Worm (Caenorhabditis elegans) whole organism, early embryonic: Measurements from ENCODE around the gene clec-4.

Experiments used
- B0310.2 ChIP-seq: sonication (generic microtip); optimal IDR thresholded peaks from 2 replicates; lab custom pipeline; 2016; ENCODE audit warnings: mild to moderate bottlenecking, missing genetic modification characterization, missing compliant biosample characterization
- F13C5.2 ChIP-seq: sonication (generic microtip); optimal IDR thresholded peaks from 2 replicates; lab custom pipeline; 2017; ENCODE audit warnings: mild to moderate bottlenecking, missing genetic modification characterization, inconsistent platforms, missing compliant biosample characterization
- aly-1 ChIP-seq: sonication (generic microtip); optimal IDR thresholded peaks from 2 replicates; lab custom pipeline; 2016; ENCODE audit warnings: missing genetic modification characterization, missing compliant biosample characterization
- ama-1 ChIP-seq: fragments of 150-350 bp; optimal IDR thresholded peaks from 2 replicates; lab custom pipeline; 2014
- ceh-13 ChIP-seq: fragments of 200-800 bp; sonication (Bioruptor generic); optimal IDR thresholded peaks from 2 replicates; lab custom pipeline; 2018; ENCODE audit warnings: mild to moderate bottlenecking, missing genetic modification characterization, missing compliant biosample characterization
- ceh-36 ChIP-seq: sonication (generic microtip); optimal IDR thresholded peaks from 2 replicates; lab custom pipeline; 2016; ENCODE audit warnings: missing genetic modification characterization, inconsistent platforms, missing compliant biosample characterization
- ets-7 ChIP-seq: sonication (generic microtip); optimal IDR thresholded peaks from 2 replicates; lab custom pipeline; 2016; ENCODE audit warnings: missing genotype, missing genetic modification characterization, missing compliant biosample characterization
- flt-1 ChIP-seq: fragments of 200-800 bp; sonication (Bioruptor generic); IDR thresholded peaks from 2 replicates; pipeline ENCODE4 v1.3.6; 2022; ENCODE audit warnings: missing genetic modification characterization, missing compliant biosample characterization
- hmbx-1 ChIP-seq: sonication (generic microtip); optimal IDR thresholded peaks from 2 replicates; lab custom pipeline; 2016; ENCODE audit warnings: mild to moderate bottlenecking, missing genetic modification characterization, missing compliant biosample characterization
- hmg-4 ChIP-seq: fragments of 200-800 bp; sonication (Bioruptor generic); optimal IDR thresholded peaks from 2 replicates; lab custom pipeline; 2018; ENCODE audit warnings: mild to moderate bottlenecking, missing genetic modification characterization, missing compliant biosample characterization
- hnd-1 ChIP-seq: sonication (generic microtip); optimal IDR thresholded peaks from 2 replicates; lab custom pipeline; 2016; ENCODE audit warnings: missing genetic modification characterization, missing compliant biosample characterization
- pes-1 ChIP-seq: fragments of 200-800 bp; sonication (Bioruptor generic); IDR thresholded peaks from 2 replicates; pipeline ENCODE4 v1.3.6; 2022; ENCODE audit warnings: missing genetic modification reagents, missing genetic modification characterization, missing compliant biosample characterization
- scrt-1 ChIP-seq: fragments of 200-800 bp; sonication (Bioruptor generic); IDR thresholded peaks from 2 replicates; pipeline ENCODE4 v1.3.6; 2022; ENCODE audit warnings: missing genetic modification characterization, missing compliant biosample characterization
- sea-1 ChIP-seq: fragments of 200-800 bp; sonication (Bioruptor generic); conservative IDR thresholded peaks from 2 replicates; pipeline ENCODE4 v1.3.6; 2022; ENCODE audit warnings: missing genetic modification characterization, missing compliant biosample characterization
- tbx-11 ChIP-seq: fragments of 200-800 bp; sonication (Bioruptor generic); IDR thresholded peaks from 2 replicates; pipeline ENCODE4 v1.3.6; 2022; ENCODE audit warnings: missing genetic modification characterization, missing compliant biosample characterization
- tbx-37 ChIP-seq: fragments of 200-800 bp; sonication (Bioruptor generic); conservative IDR thresholded peaks from 2 replicates; pipeline ENCODE4 v1.3.6; 2022; ENCODE audit warnings: missing genetic modification reagents, missing genetic modification characterization, missing compliant biosample characterization
- tra-4 ChIP-seq: sonication (generic microtip); optimal IDR thresholded peaks from 2 replicates; lab custom pipeline; 2017; ENCODE audit warnings: missing genetic modification characterization, missing compliant biosample characterization

The clec-4 gene

ce11 chrII:12622843-12623242 lies 41.9 kb upstream of the clec-4 start:
- TF ChIP-seq ets-7 (tag; lab: Kevin White, UChicago) (no peak), flt-1 (GFP tag; lab: Robert Waterston, UW) (no peak), B0310.2 (no peak), hmg-4 (GFP tag; lab: Kevin White, UChicago) (no peak), sea-1 (GFP tag; lab: Robert Waterston, UW) (no peak), ama-1 (lab: Kevin White, UChicago) (no peak), aly-1 (no peak), F13C5.2 (tag; lab: Kevin White, UChicago) (no peak), tra-4 (tag; lab: Kevin White, UChicago) (no peak), tbx-37 (GFP tag; lab: Robert Waterston, UW) (no peak), hnd-1 (no peak), hmbx-1 (tag; lab: Kevin White, UChicago) (no peak), pes-1 (GFP tag; lab: Robert Waterston, UW) (no peak), scrt-1 (GFP tag; lab: Robert Waterston, UW) (no peak), ceh-36 (tag; lab: Kevin White, UChicago) (no peak), tbx-11 (GFP tag; lab: Robert Waterston, UW) (no peak)

ce11 chrII:12621908-12622566 lies 41.1 kb upstream of the clec-4 start, which contains the start of gene nspe-8:
Gene nspe-8 (minus strand): TSS chrII:12621958.
- no peak for TF ChIP-seq aly-1
- no peak for TF ChIP-seq ama-1 (lab: Kevin White, UChicago)
- TF ChIP-seq F13C5.2 (tag; lab: Kevin White, UChicago): no peak
- no peak for TF ChIP-seq B0310.2
- TF ChIP-seq hmg-4 (GFP tag; lab: Kevin White, UChicago): no peak
- TF ChIP-seq ceh-36 (tag; lab: Kevin White, UChicago): no peak
- no peak for TF ChIP-seq flt-1 (GFP tag; lab: Robert Waterston, UW)
- TF ChIP-seq pes-1 (GFP tag; lab: Robert Waterston, UW): no peak
- TF ChIP-seq ets-7 (tag; lab: Kevin White, UChicago): no peak
- TF ChIP-seq sea-1 (GFP tag; lab: Robert Waterston, UW): no peak
- TF ChIP-seq hnd-1: no peak

ce11 chrII:12620764-12621163 lies 39.9 kb upstream of the clec-4 start, which contains the start of gene nspe-1:
Gene nspe-1 (minus strand): TSS chrII:12620864.
- no peak for TF ChIP-seq ets-7 (tag; lab: Kevin White, UChicago)
- no peak for TF ChIP-seq F13C5.2 (tag; lab: Kevin White, UChicago)
- no peak for TF ChIP-seq ceh-36 (tag; lab: Kevin White, UChicago)
- no peak for TF ChIP-seq tra-4 (tag; lab: Kevin White, UChicago)
- TF ChIP-seq hnd-1: no peak
- no peak for TF ChIP-seq aly-1
- no peak for TF ChIP-seq hmg-4 (GFP tag; lab: Kevin White, UChicago)
- no peak for TF ChIP-seq hmbx-1 (tag; lab: Kevin White, UChicago)

- TF ChIP-seq ceh-13 (GFP tag; lab: Kevin White, UChicago) (no peak), flt-1 (GFP tag; lab: Robert Waterston, UW) (no peak), aly-1 (no peak), tbx-11 (GFP tag; lab: Robert Waterston, UW) (no peak), sea-1 (GFP tag; lab: Robert Waterston, UW) (no peak), scrt-1 (GFP tag; lab: Robert Waterston, UW) (no peak), F13C5.2 (tag; lab: Kevin White, UChicago) (no peak), hmbx-1 (tag; lab: Kevin White, UChicago) (no peak), ceh-36 (tag; lab: Kevin White, UChicago) (no peak), tbx-37 (GFP tag; lab: Robert Waterston, UW) (no peak), ama-1 (lab: Kevin White, UChicago) (no peak), ets-7 (tag; lab: Kevin White, UChicago) (no peak), hmg-4 (GFP tag; lab: Kevin White, UChicago) (no peak), B0310.2 (no peak), pes-1 (GFP tag; lab: Robert Waterston, UW) (no peak), hnd-1 (no peak), tra-4 (tag; lab: Kevin White, UChicago) (no peak)
These were observed 38.4 kb upstream of the clec-4 start, which contains the start of gene nspe-2 for ce11 chrII:12619288-12619687. Gene nspe-2 (minus strand): TSS chrII:12619388.

ce11 chrII:12617586-12617985 lies 36.7 kb upstream of the clec-4 start, which contains the start of gene nspe-3:
Gene nspe-3 (plus strand): TSS chrII:12617886.
- TF ChIP-seq ceh-13 (GFP tag; lab: Kevin White, UChicago) (no peak), aly-1 (no peak), scrt-1 (GFP tag; lab: Robert Waterston, UW) (no peak), flt-1 (GFP tag; lab: Robert Waterston, UW) (no peak), hmg-4 (GFP tag; lab: Kevin White, UChicago) (no peak), tbx-11 (GFP tag; lab: Robert Waterston, UW) (no peak), tra-4 (tag; lab: Kevin White, UChicago) (no peak)

ce11 chrII:12616081-12616480 lies 35.2 kb upstream of the clec-4 start, which contains the start of gene nspe-6:
Gene nspe-6 (minus strand): TSS chrII:12616181.
- no peak for TF ChIP-seq ceh-13 (GFP tag; lab: Kevin White, UChicago)
- TF ChIP-seq aly-1: no peak
- no peak for TF ChIP-seq ets-7 (tag; lab: Kevin White, UChicago)
- no peak for TF ChIP-seq hnd-1
- TF ChIP-seq F13C5.2 (tag; lab: Kevin White, UChicago): no peak
- no peak for TF ChIP-seq hmg-4 (GFP tag; lab: Kevin White, UChicago)
- TF ChIP-seq sea-1 (GFP tag; lab: Robert Waterston, UW): no peak
- no peak for TF ChIP-seq flt-1 (GFP tag; lab: Robert Waterston, UW)
- TF ChIP-seq pes-1 (GFP tag; lab: Robert Waterston, UW): no peak
- no peak for TF ChIP-seq hmbx-1 (tag; lab: Kevin White, UChicago)
- no peak for TF ChIP-seq scrt-1 (GFP tag; lab: Robert Waterston, UW)
- TF ChIP-seq tbx-37 (GFP tag; lab: Robert Waterston, UW): no peak
- no peak for TF ChIP-seq tra-4 (tag; lab: Kevin White, UChicago)
- no peak for TF ChIP-seq ama-1 (lab: Kevin White, UChicago)
- TF ChIP-seq B0310.2: no peak
- no peak for TF ChIP-seq ceh-36 (tag; lab: Kevin White, UChicago)
